Worm (Caenorhabditis elegans): Measurements from ENCODE around the gene R155.5.

DNA sequence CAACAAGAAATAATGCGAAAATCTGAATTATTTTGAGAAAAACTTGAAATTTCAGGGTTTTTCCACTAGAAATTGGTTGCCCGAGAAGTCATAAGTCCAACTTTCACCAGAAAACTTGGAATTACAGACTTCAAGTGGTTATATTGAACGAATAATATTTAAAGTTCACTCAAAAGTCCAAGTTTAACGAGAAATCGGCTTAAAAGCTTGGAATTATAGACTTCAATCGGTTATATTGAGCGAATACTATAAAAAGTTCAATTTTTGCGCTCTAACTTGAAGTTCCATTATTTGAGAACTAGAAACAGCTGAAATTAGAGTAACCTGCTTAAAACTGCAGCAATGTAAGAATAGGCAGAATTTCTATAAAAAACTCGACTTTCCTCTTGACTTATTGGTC, 48.3 kb downstream of the R155.5 start:
- no peak for TF ChIP-seq ceh-83 (GFP tag; optimal IDR thresholded peaks at IDR 0.05)
- TF ChIP-seq bed-3 (GFP tag; optimal IDR thresholded peaks at IDR 0.05) = no peak
- TF ChIP-seq unc-62 (GFP tag; optimal IDR thresholded peaks at IDR 0.05) = no peak
- TF ChIP-seq unc-39 (tag; optimal IDR thresholded peaks at IDR 0.05) = no peak
- TF ChIP-seq pha-4 (tag; optimal IDR thresholded peaks at IDR 0.05) = no peak
- TF ChIP-seq ztf-11 (tag; optimal IDR thresholded peaks at IDR 0.05) = no peak
- TF ChIP-seq blmp-1 (tag; optimal IDR thresholded peaks at IDR 0.05) = no peak
